Fruit fly (Drosophila melanogaster) whole organism, embryonic: ENCODE measurements around the gene CG12009.

Source experiments
- Aef1 ChIP-seq: fragments of 200-800 bp; sonication (Bioruptor generic); IDR thresholded peaks from 3 replicates; pipeline ENCODE4 v1.3.6; 2022; ENCODE audit warnings: missing biosample characterization, missing genetic modification characterization
- Bteb2 ChIP-seq: fragments of 200-800 bp; sonication (Bioruptor generic); optimal IDR thresholded peaks from 2 replicates; lab custom pipeline; 2016; ENCODE audit warnings: missing biosample characterization, missing genetic modification characterization
- CG10654 ChIP-seq: fragments of 200-800 bp; sonication (Bioruptor generic); optimal IDR thresholded peaks from 2 replicates; lab custom pipeline; 2016; ENCODE audit warnings: missing biosample characterization, missing genetic modification characterization
- CG12299 ChIP-seq: fragments of 200-800 bp; sonication (Bioruptor generic); optimal IDR thresholded peaks from 2 replicates; lab custom pipeline; 2018; ENCODE audit warnings: missing biosample characterization, mild to moderate bottlenecking, missing genetic modification characterization
- CG12744 ChIP-seq: fragments of 200-800 bp; sonication (Bioruptor generic); optimal IDR thresholded peaks from 2 replicates; lab custom pipeline; 2016; ENCODE audit warnings: missing biosample characterization, missing genetic modification characterization
- CG14710 ChIP-seq: fragments of 200-800 bp; sonication (Bioruptor generic); optimal IDR thresholded peaks from 3 replicates; lab custom pipeline; 2019; ENCODE audit warnings: missing biosample characterization, mild to moderate bottlenecking, missing genetic modification characterization, moderate library complexity
- CG15514 ChIP-seq: fragments of 200-800 bp; sonication (Bioruptor generic); optimal IDR thresholded peaks from 3 replicates; lab custom pipeline; 2017; ENCODE audit warnings: missing biosample characterization, missing genetic modification characterization, mild to moderate bottlenecking, moderate library complexity, missing genetic modification reagents
- CG17612 ChIP-seq: fragments of 200-800 bp; sonication (Bioruptor generic); IDR thresholded peaks from 2 replicates; pipeline ENCODE4 v1.3.6; 2022; ENCODE audit warnings: missing biosample characterization, missing genetic modification characterization
- CG17912 ChIP-seq: fragments of 200-800 bp; sonication (Bioruptor generic); optimal IDR thresholded peaks from 2 replicates; lab custom pipeline; 2018; ENCODE audit warnings: missing biosample characterization, mild to moderate bottlenecking, missing genetic modification characterization
- CG2889 ChIP-seq: fragments of 200-800 bp; sonication (Bioruptor generic); IDR thresholded peaks from 3 replicates; pipeline ENCODE4 v1.3.6; 2022; ENCODE audit warnings: missing biosample characterization, missing genetic modification characterization
- CG31441 ChIP-seq: fragments of 200-800 bp; sonication (Bioruptor generic); IDR thresholded peaks from 2 replicates; pipeline ENCODE4 v1.3.6; 2022; ENCODE audit warnings: missing biosample characterization, missing genetic modification characterization
- CG33213 ChIP-seq: fragments of 200-800 bp; sonication (Bioruptor generic); optimal IDR thresholded peaks from 3 replicates; lab custom pipeline; 2016; ENCODE audit warnings: missing biosample characterization, missing genetic modification characterization
- CG33557 ChIP-seq: fragments of 200-800 bp; sonication (Bioruptor generic); optimal IDR thresholded peaks from 2 replicates; lab custom pipeline; 2019; ENCODE audit warnings: missing biosample characterization, mild to moderate bottlenecking, missing genetic modification characterization, moderate library complexity
- CG34376 ChIP-seq: fragments of 200-800 bp; sonication (Bioruptor generic); optimal IDR thresholded peaks from 2 replicates; lab custom pipeline; 2018; ENCODE audit warnings: missing biosample characterization, mild to moderate bottlenecking, missing genetic modification characterization
- CG5245 ChIP-seq: fragments of 200-800 bp; sonication (Bioruptor generic); optimal IDR thresholded peaks from 3 replicates; lab custom pipeline; 2016; ENCODE audit warnings: missing biosample characterization, missing genetic modification characterization
- CG5953 ChIP-seq: fragments of 200-800 bp; sonication (Bioruptor generic); IDR thresholded peaks from 2 replicates; pipeline ENCODE4 v1.3.6; 2022; ENCODE audit warnings: missing biosample characterization, missing genetic modification characterization
- CG6854 ChIP-seq: fragments of 200-800 bp; sonication (Bioruptor generic); optimal IDR thresholded peaks from 3 replicates; lab custom pipeline; 2017; ENCODE audit warnings: missing biosample characterization, mild to moderate bottlenecking, missing genetic modification characterization
- CG8290 ChIP-seq, 3 experiments: fragments of 200-800 bp; sonication (Bioruptor generic); optimal IDR thresholded peaks; 2 replicates each; lab custom pipeline; 2016 to 2019; ENCODE audit warnings: missing biosample characterization in 3 of 3, missing genetic modification characterization in 3 of 3, mild to moderate bottlenecking in 2 of 3, moderate library complexity in 1 of 3
- CG9437 ChIP-seq: fragments of 200-800 bp; sonication (Bioruptor generic); optimal IDR thresholded peaks from 2 replicates; lab custom pipeline; 2018; ENCODE audit warnings: missing biosample characterization, mild to moderate bottlenecking, missing genetic modification characterization
- CG9609 ChIP-seq: fragments of 200-800 bp; sonication (Bioruptor generic); optimal IDR thresholded peaks from 3 replicates; lab custom pipeline; 2016; ENCODE audit warnings: missing biosample characterization, missing genetic modification characterization
- D ChIP-seq, 2 experiments: fragments of 200-800 bp in 1 of 2; fragments of >200 bp in 1 of 2; sonication (Bioruptor generic) in 1 of 2; optimal IDR thresholded peaks; 2 replicates in 1 of 2; 3 replicates in 1 of 2; lab custom pipeline; 2017; ENCODE audit warnings: mild to moderate bottlenecking in 1 of 2, missing biosample characterization in 1 of 2, missing genetic modification characterization in 1 of 2, missing genetic modification reagents in 1 of 2
- D19A ChIP-seq: fragments of 200-800 bp; optimal IDR thresholded peaks from 3 replicates; lab custom pipeline; 2019; ENCODE audit warnings: missing biosample characterization, mild to moderate bottlenecking, missing genetic modification characterization, moderate library complexity
- Doc2 ChIP-seq: fragments of 200-800 bp; sonication (Bioruptor generic); IDR thresholded peaks from 2 replicates; pipeline ENCODE4 v1.3.6; 2022; ENCODE audit warnings: missing biosample characterization, missing genetic modification characterization
- Gsc ChIP-seq: fragments of 200-800 bp; sonication (Bioruptor generic); IDR thresholded peaks from 2 replicates; pipeline ENCODE4 v1.3.6; 2022; ENCODE audit warnings: missing biosample characterization, missing genetic modification characterization
- Jarid2 ChIP-seq: fragments of 200-800 bp; sonication (Bioruptor generic); optimal IDR thresholded peaks from 3 replicates; lab custom pipeline; 2017; ENCODE audit warnings: mild to moderate bottlenecking, missing biosample characterization, missing genetic modification reagents, missing genetic modification characterization
- MTF-1 ChIP-seq: fragments of 200-800 bp; sonication (Bioruptor generic); optimal IDR thresholded peaks from 2 replicates; lab custom pipeline; 2018; ENCODE audit warnings: missing biosample characterization, mild to moderate bottlenecking, missing genetic modification characterization, borderline replicate concordance
- Mes4 ChIP-seq: fragments of 200-800 bp; sonication (Bioruptor generic); optimal IDR thresholded peaks from 2 replicates; lab custom pipeline; 2016; ENCODE audit warnings: missing biosample characterization, missing genetic modification characterization
- crol ChIP-seq: fragments of 200-800 bp; sonication (Bioruptor generic); IDR thresholded peaks from 2 replicates; pipeline ENCODE4 v1.3.6; 2022; ENCODE audit warnings: missing biosample characterization, missing genetic modification characterization
- gcm2 ChIP-seq: fragments of 200-800 bp; sonication (Bioruptor generic); optimal IDR thresholded peaks from 2 replicates; lab custom pipeline; 2016; ENCODE audit warnings: missing biosample characterization, missing genetic modification characterization
- grn ChIP-seq: fragments of 200-800 bp; sonication (Bioruptor generic); optimal IDR thresholded peaks from 3 replicates; lab custom pipeline; 2017; ENCODE audit warnings: missing biosample characterization, missing genetic modification characterization
- gsb-n ChIP-seq: fragments of 200-800 bp; sonication (Bioruptor generic); optimal IDR thresholded peaks from 3 replicates; lab custom pipeline; 2018; ENCODE audit warnings: missing biosample characterization, mild to moderate bottlenecking, missing genetic modification characterization
- knrl ChIP-seq: fragments of 200-800 bp; sonication (Bioruptor generic); IDR thresholded peaks from 3 replicates; pipeline ENCODE4 v1.3.6; 2022; ENCODE audit warnings: missing biosample characterization, missing genetic modification characterization; ENCODE audit not compliant: partially characterized antibody
- lmd ChIP-seq: fragments of 200-800 bp; sonication (Bioruptor generic); IDR thresholded peaks from 2 replicates; pipeline ENCODE4 v1.3.6; 2022; ENCODE audit warnings: missing biosample characterization, missing genetic modification characterization
- maf-S ChIP-seq: fragments of 200-800 bp; sonication (Bioruptor generic); optimal IDR thresholded peaks from 2 replicates; lab custom pipeline; 2016; ENCODE audit warnings: missing biosample characterization, missing genetic modification characterization
- mirr ChIP-seq: fragments of 200-800 bp; sonication (Bioruptor generic); optimal IDR thresholded peaks from 3 replicates; lab custom pipeline; 2018; ENCODE audit warnings: missing biosample characterization, mild to moderate bottlenecking, missing genetic modification characterization
- nerfin-1 ChIP-seq: fragments of 200-800 bp; sonication (Bioruptor generic); optimal IDR thresholded peaks from 3 replicates; lab custom pipeline; 2019; ENCODE audit warnings: missing biosample characterization, mild to moderate bottlenecking, missing genetic modification characterization, moderate library complexity
- pan ChIP-seq, 4 experiments: fragments of >200 bp in 3 of 4; fragments of 200-800 bp in 1 of 4; sonication (Bioruptor generic) in 1 of 4; optimal IDR thresholded peaks in 3 of 4; IDR thresholded peaks in 1 of 4; 2 replicates each; pipeline versions ENCODE4 v1.3.6 to Lab custom; 2017 to 2022; ENCODE audit warnings: missing biosample characterization in 2 of 4, missing genetic modification characterization in 2 of 4, mixed read lengths in 1 of 4
- schlank ChIP-seq: fragments of 200-800 bp; sonication (Bioruptor generic); optimal IDR thresholded peaks from 2 replicates; lab custom pipeline; 2018; ENCODE audit warnings: missing biosample characterization, mild to moderate bottlenecking, missing genetic modification characterization
- scrt ChIP-seq: fragments of 200-800 bp; sonication (Bioruptor generic); optimal IDR thresholded peaks from 2 replicates; lab custom pipeline; 2018; ENCODE audit warnings: missing biosample characterization, mild to moderate bottlenecking, missing genetic modification characterization, moderate library complexity
- sd ChIP-seq: fragments of 200-800 bp; sonication (Bioruptor generic); optimal IDR thresholded peaks from 3 replicates; lab custom pipeline; 2018; ENCODE audit warnings: missing biosample characterization, mild to moderate bottlenecking, missing genetic modification characterization, moderate library complexity
- sens ChIP-seq: fragments of 200-800 bp; sonication (Bioruptor generic); peaks from one replicate; lab custom pipeline; 2016; ENCODE audit warnings: missing biosample characterization, missing genetic modification characterization
- slp2 ChIP-seq: fragments of 200-800 bp; sonication (Bioruptor generic); optimal IDR thresholded peaks from 2 replicates; lab custom pipeline; 2016; ENCODE audit warnings: missing biosample characterization, missing genetic modification characterization
- sob ChIP-seq: fragments of 200-800 bp; sonication (Bioruptor generic); IDR thresholded peaks from 2 replicates; pipeline ENCODE4 v1.3.6; 2022; ENCODE audit warnings: missing biosample characterization, missing genetic modification characterization
- sqz ChIP-seq: fragments of 200-800 bp; sonication (Bioruptor generic); optimal IDR thresholded peaks from 3 replicates; lab custom pipeline; 2018; ENCODE audit warnings: missing biosample characterization, mild to moderate bottlenecking, missing genetic modification characterization
- stc ChIP-seq: fragments of 200-800 bp; sonication (Bioruptor generic); IDR thresholded peaks from 2 replicates; pipeline ENCODE4 v1.3.6; 2022; ENCODE audit warnings: missing biosample characterization, missing genetic modification characterization
- trh ChIP-seq: fragments of 200-800 bp; sonication (Bioruptor generic); optimal IDR thresholded peaks from 2 replicates; lab custom pipeline; 2016; ENCODE audit warnings: missing biosample characterization, missing genetic modification characterization
- zen ChIP-seq: fragments of 200-800 bp; sonication (Bioruptor generic); optimal IDR thresholded peaks from 3 replicates; lab custom pipeline; 2018; ENCODE audit warnings: missing biosample characterization, mild to moderate bottlenecking, missing genetic modification characterization, moderate library complexity

CG12009 gene

DNA sequence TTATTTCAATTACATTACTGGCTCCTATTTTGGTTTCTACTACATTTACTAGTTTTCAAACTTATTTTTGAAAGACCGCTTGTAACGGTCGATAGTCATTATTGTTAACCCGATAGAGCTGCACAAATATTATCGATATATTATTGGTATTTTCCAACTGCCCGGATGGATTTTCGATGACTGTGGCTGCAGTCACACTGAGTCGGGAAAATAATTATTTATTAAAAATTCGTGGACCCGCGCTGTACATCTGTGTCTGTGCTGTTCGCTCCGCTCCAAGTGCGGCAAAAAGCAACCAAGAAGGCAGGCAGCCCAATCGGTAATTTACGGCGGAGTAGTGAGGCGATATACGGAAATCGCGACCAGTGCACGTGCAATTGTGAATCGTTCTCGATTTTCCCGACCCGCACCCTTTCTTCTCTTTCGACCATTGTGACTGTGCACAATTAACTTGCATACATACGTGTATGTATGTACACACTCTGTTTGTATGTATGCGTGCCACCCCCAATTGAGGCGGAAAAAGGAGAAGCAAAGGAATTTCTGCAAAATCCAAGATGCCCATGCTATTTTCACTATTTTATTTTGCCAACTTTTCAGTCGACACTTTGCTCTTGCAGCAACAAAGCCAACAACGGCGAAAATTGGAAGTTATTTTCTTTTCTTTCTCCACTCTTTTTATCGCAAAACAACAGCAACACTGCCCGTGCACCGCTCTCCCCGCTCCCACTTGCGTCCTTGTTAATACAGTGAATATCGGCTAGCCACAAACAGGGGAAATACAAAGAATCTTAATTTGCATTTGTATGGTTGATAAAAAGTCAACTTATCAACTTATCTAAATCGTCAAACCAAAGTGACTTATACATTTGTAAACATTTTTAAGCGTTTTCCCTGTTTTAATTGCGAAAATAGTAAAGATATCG is 12.5 kb downstream of the CG12009 start, which contains the start of gene ZnT63C (continued):
- TF ChIP-seq gsb-n (tag; lab: Kevin White, UChicago) (no peak), crol (GFP tag; lab: Robert Waterston, UW) (peak; percentile 89), knrl (peak; percentile 67), CG15514 (GFP tag; lab: Kevin White, UChicago) (no peak), Aef1 (GFP tag; lab: Robert Waterston, UW) (no peak), trh (GFP tag; lab: Kevin White, UChicago) (no peak), CG9609 (GFP tag; lab: Kevin White, UChicago) (no peak), slp2 (GFP tag; lab: Kevin White, UChicago) (no peak), sob (GFP tag; lab: Robert Waterston, UW) (no peak), CG33557 (peak; percentile 6), pan (optimal IDR thresholded peaks at IDR 0.05; lab: Kevin White, UChicago) (no peak), pan (GFP tag; optimal IDR thresholded peaks at IDR 0.05 in 1 of 2, IDR thresholded peaks at IDR 0.05 in 1 of 2) (peak in 1 of 2 experiments; percentile 10), gcm2 (GFP tag; lab: Kevin White, UChicago) (no peak), schlank (no peak), CG12744 (no peak), mirr (GFP tag; lab: Kevin White, UChicago) (peak; percentile 27), grn (GFP tag; lab: Kevin White, UChicago) (no peak), CG5953 (GFP tag; lab: Robert Waterston, UW) (0 out of 2 replicates have a peak, but pooled peaks have one; percentile 23), Mes4 (GFP tag; lab: Kevin White, UChicago) (no peak), CG12299 (tag; lab: Kevin White, UChicago) (peak; percentile 7), D (optimal IDR thresholded peaks at IDR 0.05; lab: Kevin White, UChicago) (no peak), D (GFP tag; optimal IDR thresholded peaks at IDR 0.05; lab: Kevin White, UChicago) (peak; percentile 6), CG8290 (GFP tag; optimal IDR thresholded peaks at IDR 0.05; lab: Kevin White, UChicago) (no peak), CG8290 (tag; optimal IDR thresholded peaks at IDR 0.05; lab: Kevin White, UChicago) (peak in 1 of 2 experiments; percentile 30), CG6854 (GFP tag; lab: Kevin White, UChicago) (peak; percentile 11), CG10654 (GFP tag; lab: Kevin White, UChicago) (no peak), CG9437 (GFP tag; lab: Kevin White, UChicago) (no peak), zen (tag; lab: Kevin White, UChicago) (no peak), CG5245 (no peak), stc (GFP tag; lab: Robert Waterston, UW) (no peak), sd (tag; lab: Kevin White, UChicago) (peak; percentile 58), CG2889 (no peak), scrt (GFP tag; lab: Kevin White, UChicago) (no peak), lmd (GFP tag; lab: Robert Waterston, UW) (no peak), CG17612 (no peak), D19A (peak; percentile 6), sens (GFP tag; lab: Kevin White, UChicago) (peak; percentile 69), Gsc (GFP tag; lab: Robert Waterston, UW) (no peak), sqz (GFP tag; lab: Kevin White, UChicago) (no peak), CG34376 (GFP tag; lab: Kevin White, UChicago) (peak; percentile 36), MTF-1 (GFP tag; lab: Kevin White, UChicago) (peak; percentile 23), CG14710 (tag; lab: Kevin White, UChicago) (no peak), nerfin-1 (peak; percentile 99), Doc2 (GFP tag; lab: Robert Waterston, UW) (no peak), Jarid2 (GFP tag; lab: Kevin White, UChicago) (peak; percentile 81), maf-S (GFP tag; lab: Kevin White, UChicago) (no peak), Bteb2 (no peak), CG31441 (GFP tag; lab: Robert Waterston, UW) (no peak), CG33213 (no peak), CG17912 (GFP tag; lab: Kevin White, UChicago) (no peak)
